Worm (Caenorhabditis elegans): ENCODE measurements around the gene asna-1.

The asna-1 gene

ce11 chrIII:8873990-8874668, 20.8 kb upstream of the asna-1 start (continued):
- TF ChIP-seq F55B11.4 (tag; optimal IDR thresholded peaks at IDR 0.05; ENCODE audit: borderline replicate concordance, insufficient read depth) = no peak
- TF ChIP-seq mcd-1 (GFP tag; IDR thresholded peaks at IDR 0.05) = peak; percentile 52
- TF ChIP-seq die-1 (tag; optimal IDR thresholded peaks at IDR 0.05) = peak; percentile 15
- no peak for TF ChIP-seq T26A5.8 (tag; optimal IDR thresholded peaks at IDR 0.05)
- TF ChIP-seq madf-10 (tag; optimal IDR thresholded peaks at IDR 0.05) = peak; percentile 32
- TF ChIP-seq ceh-91 (GFP tag; IDR thresholded peaks at IDR 0.05) = no peak
- TF ChIP-seq lin-35 (GFP tag; optimal IDR thresholded peaks at IDR 0.05) = peak in 1 of 3 experiments; percentile 56
- TF ChIP-seq egl-18 (GFP tag; IDR thresholded peaks at IDR 0.05) = no peak
- TF ChIP-seq attf-5 (GFP tag; optimal IDR thresholded peaks at IDR 0.05) = peak; percentile 53
- TF ChIP-seq F52B5.7 (tag; optimal IDR thresholded peaks at IDR 0.05) = no peak
- no peak for TF ChIP-seq ets-4 (GFP tag; optimal IDR thresholded peaks at IDR 0.05)
- TF ChIP-seq zim-3 (tag; optimal IDR thresholded peaks at IDR 0.05) = no peak
- TF ChIP-seq B0336.3 (GFP tag; IDR thresholded peaks at IDR 0.05) = 0 out of 2 replicates have a peak, but pooled peaks have one; percentile 39
- no peak for TF ChIP-seq F57A8.1 (GFP tag; optimal IDR thresholded peaks at IDR 0.05)
- peak; percentile 52 for TF ChIP-seq somi-1 (GFP tag; optimal IDR thresholded peaks at IDR 0.05)
- TF ChIP-seq D2030.7 (GFP tag; IDR thresholded peaks at IDR 0.05) = no peak
- TF ChIP-seq ama-1 (optimal IDR thresholded peaks at IDR 0.05) = peak; percentile 73
- TF ChIP-seq ama-1 (GFP tag; optimal IDR thresholded peaks at IDR 0.05) = no peak
- no peak for TF ChIP-seq nhr-120 (GFP tag; IDR thresholded peaks at IDR 0.05)
- peak; percentile 34 for TF ChIP-seq lin-54 (GFP tag; optimal IDR thresholded peaks at IDR 0.05)
- TF ChIP-seq aptf-2 (GFP tag; conservative IDR thresholded peaks at IDR 0.05) = 0 out of 2 replicates have a peak, but pooled peaks have one; percentile 37
- no peak for TF ChIP-seq lsy-27 (tag; optimal IDR thresholded peaks at IDR 0.05; ENCODE audit: borderline replicate concordance, insufficient read depth)
- peak; percentile 61; the same call in 1 of the 2 replicates for TF ChIP-seq dox-1 (GFP tag; IDR thresholded peaks at IDR 0.05)
- TF ChIP-seq snpc-3.4 (tag; optimal IDR thresholded peaks at IDR 0.05) = no peak
- TF ChIP-seq Y53G8AR.9 (GFP tag; conservative IDR thresholded peaks at IDR 0.05) = no peak
- TF ChIP-seq ztf-18 (tag; optimal IDR thresholded peaks at IDR 0.05) = peak; percentile 45

- no peak for TF ChIP-seq lsl-1 (GFP tag; optimal IDR thresholded peaks at IDR 0.05)
- TF ChIP-seq xnd-1 (tag; optimal IDR thresholded peaks at IDR 0.05) = no peak
- no peak for TF ChIP-seq nfyb-1 (GFP tag; IDR thresholded peaks at IDR 0.05)
- no peak for TF ChIP-seq rec-8 (tag; optimal IDR thresholded peaks at IDR 0.05)
- TF ChIP-seq K12H6.12 (tag; optimal IDR thresholded peaks at IDR 0.05) = no peak
- TF ChIP-seq ztf-28 (GFP tag; IDR thresholded peaks at IDR 0.05) = no peak
- TF ChIP-seq tlf-1 (GFP tag; optimal IDR thresholded peaks at IDR 0.05) = no peak
- TF ChIP-seq mel-28 (tag; optimal IDR thresholded peaks at IDR 0.05; ENCODE audit: borderline replicate concordance) = no peak
These were observed 17.9 kb upstream of the asna-1 start, which contains the start of gene K01F9.2 for ce11 chrIII:8877002-8877401. Gene K01F9.2 (minus strand): TSS chrIII:8877128.

ce11 chrIII:8878960-8879359, 15.9 kb upstream of the asna-1 start:
- TF ChIP-seq dox-1 (GFP tag; IDR thresholded peaks at IDR 0.05) (no peak), nhr-80 (tag; optimal IDR thresholded peaks at IDR 0.05) (peak; percentile 85), F55B11.4 (tag; optimal IDR thresholded peaks at IDR 0.05; ENCODE audit: borderline replicate concordance, insufficient read depth) (no peak), ceh-79 (tag; optimal IDR thresholded peaks at IDR 0.05) (no peak), lsl-1 (GFP tag; optimal IDR thresholded peaks at IDR 0.05) (no peak), ccch-3 (GFP tag; optimal IDR thresholded peaks at IDR 0.05) (no peak), tlf-1 (GFP tag; optimal IDR thresholded peaks at IDR 0.05) (no peak), efl-1 (GFP tag; optimal IDR thresholded peaks at IDR 0.05) (no peak), bed-1 (GFP tag; IDR thresholded peaks at IDR 0.05) (no peak), mcd-1 (GFP tag; IDR thresholded peaks at IDR 0.05) (no peak), dpl-1 (GFP tag; optimal IDR thresholded peaks at IDR 0.05) (no peak), him-1 (tag; optimal IDR thresholded peaks at IDR 0.05) (no peak), tbp1 (GFP tag; optimal IDR thresholded peaks at IDR 0.05) (no peak), atf-7 (tag; optimal IDR thresholded peaks at IDR 0.05) (peak; percentile 55), chd-7 (tag; optimal IDR thresholded peaks at IDR 0.05) (no peak), cebp-1 (GFP tag; IDR thresholded peaks at IDR 0.05) (peak; percentile 10; the same call in 1 of the 2 replicates), cebp-1 (tag; optimal IDR thresholded peaks at IDR 0.05) (no peak), F33H1.4 (GFP tag; IDR thresholded peaks at IDR 0.05) (no peak)
